Worm (Caenorhabditis elegans) whole organism, L2 larva: ENCODE measurements around the gene clec-175.

Experiments used
- ZK546.5 ChIP-seq: sonication (generic microtip); optimal IDR thresholded peaks from 2 replicates; lab custom pipeline; 2017; ENCODE audit warnings: missing biosample characterization, missing genetic modification characterization
- aly-2 ChIP-seq: fragments of 150-350 bp; optimal IDR thresholded peaks from 2 replicates; lab custom pipeline; 2014; ENCODE audit warnings: missing biosample characterization, missing genetic modification characterization
- egl-27 ChIP-seq: sonication (generic microtip); optimal IDR thresholded peaks from 3 replicates; lab custom pipeline; 2017; ENCODE audit warnings: missing biosample characterization, missing genetic modification reagents, missing genetic modification characterization
- fos-1 ChIP-seq: fragments of 150-350 bp; optimal IDR thresholded peaks from 2 replicates; lab custom pipeline; 2014; ENCODE audit warnings: missing biosample characterization, missing genetic modification characterization
- lin-11 ChIP-seq: fragments of 150-350 bp; sonication (generic microtip); optimal IDR thresholded peaks from 2 replicates; lab custom pipeline; 2014; ENCODE audit warnings: missing biosample characterization, missing genetic modification characterization, inconsistent platforms, mixed read lengths
- lin-39 ChIP-seq: fragments of 150-350 bp; optimal IDR thresholded peaks from 2 replicates; lab custom pipeline; 2014; ENCODE audit warnings: missing biosample characterization, missing genetic modification reagents, missing genetic modification characterization
- nhr-12 ChIP-seq: fragments of 150-350 bp; optimal IDR thresholded peaks from 2 replicates; lab custom pipeline; 2014; ENCODE audit warnings: missing biosample characterization, missing genetic modification characterization
- peb-1 ChIP-seq: fragments of 150-350 bp; optimal IDR thresholded peaks from 2 replicates; lab custom pipeline; 2014; ENCODE audit warnings: missing biosample characterization, missing genetic modification characterization

DNA sequence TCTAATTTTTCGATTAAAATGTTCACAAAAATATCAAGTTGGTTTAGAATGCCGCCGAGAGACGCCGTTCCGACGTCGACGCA is 25.0 kb downstream of the clec-175 start, which contains the start of gene chat-1:
- TF ChIP-seq nhr-12 (tag; lab: Kevin White, UChicago) (no peak), egl-27 (no peak), peb-1 (tag; lab: Kevin White, UChicago) (no peak), lin-11 (tag; lab: Kevin White, UChicago) (no peak), ZK546.5 (tag; lab: Kevin White, UChicago) (no peak), fos-1 (tag; lab: Kevin White, UChicago) (no peak), aly-2 (tag; lab: Kevin White, UChicago) (no peak), lin-39 (tag; lab: Kevin White, UChicago) (no peak)
